Fruit fly (Drosophila melanogaster) whole organism, wandering third instar larva: ENCODE results near the gene CG31815.

Experiments
- Hr78 ChIP-seq: fragments of >200 bp; optimal IDR thresholded peaks from 2 replicates; lab custom pipeline; 2017; ENCODE audit warnings: missing biosample characterization, missing genetic modification characterization
- Myc ChIP-seq: fragments of >200 bp; optimal IDR thresholded peaks from 2 replicates; lab custom pipeline; 2017

DNA sequence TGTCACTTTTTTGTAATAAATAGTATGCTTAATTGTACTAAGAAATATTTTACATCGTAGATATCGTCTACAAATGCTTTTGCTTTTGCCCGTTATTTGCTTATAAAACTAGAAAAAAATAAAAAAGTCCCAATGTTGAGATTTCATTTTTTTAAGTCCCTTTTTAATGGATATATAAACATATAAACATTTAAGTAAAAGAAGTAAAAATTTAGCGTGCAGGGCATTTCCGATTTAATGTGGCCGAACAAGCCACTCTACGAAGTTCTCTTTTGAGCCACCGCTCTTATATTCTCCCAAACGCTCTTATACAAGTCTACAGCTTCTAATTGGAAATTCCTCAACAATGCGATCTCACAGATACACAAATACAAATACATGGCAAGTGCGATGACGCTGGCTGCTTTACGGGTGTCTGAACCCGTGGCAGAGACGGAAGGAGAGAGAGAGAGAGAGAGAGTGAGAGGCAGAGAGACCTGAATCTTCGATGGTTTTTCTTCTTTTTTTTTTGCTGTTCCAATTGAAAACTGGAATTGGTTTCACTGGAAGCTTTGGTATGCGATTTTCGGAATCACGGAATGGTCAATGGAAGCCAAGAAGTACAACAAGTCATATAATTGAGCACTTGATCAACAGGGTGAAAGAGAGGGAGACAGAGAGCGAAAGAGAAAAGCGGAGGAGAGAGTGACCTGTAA, 17.8 kb upstream of the CG31815 start:
- TF ChIP-seq Myc = no peak
- TF ChIP-seq Hr78 (GFP tag; lab: Kevin White, UChicago) = no peak
